Worm (Caenorhabditis elegans) whole organism, L1 larva: ENCODE measurements around the gene ddx-46.

Experiments used
- nhr-71 ChIP-seq: sonication (generic microtip); optimal IDR thresholded peaks from 2 replicates; lab custom pipeline; 2016; ENCODE audit warnings: mild to moderate bottlenecking, missing genetic modification characterization, moderate library complexity, missing compliant biosample characterization
- unc-130 ChIP-seq: fragments of 150-350 bp; optimal IDR thresholded peaks from 2 replicates; lab custom pipeline; 2017; ENCODE audit warnings: missing biosample characterization, missing genetic modification characterization, inconsistent platforms
- unc-62 ChIP-seq: fragments of 150-350 bp; optimal IDR thresholded peaks from 2 replicates; lab custom pipeline; 2014; ENCODE audit warnings: missing biosample characterization, missing genetic modification reagents, missing genetic modification characterization

DNA sequence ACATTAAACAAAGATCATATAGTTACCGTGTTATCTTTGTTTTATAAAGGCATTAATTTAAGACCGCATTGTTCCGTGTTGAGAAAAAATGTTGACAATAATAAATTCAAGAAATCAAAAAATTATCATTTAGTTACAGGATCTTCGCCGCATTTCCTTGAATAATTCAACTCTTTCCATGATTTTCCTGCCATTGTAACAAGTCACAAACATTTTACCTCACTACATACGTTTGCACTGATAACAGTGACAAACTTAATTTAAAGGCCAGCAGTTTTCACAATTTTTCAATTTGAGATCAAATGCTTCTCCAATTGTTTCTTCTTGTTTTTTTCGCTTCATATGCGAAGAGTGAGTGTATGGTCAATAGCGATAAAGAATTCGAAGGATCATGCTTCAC is 48.4 kb downstream of the ddx-46 start, which contains the start of gene clec-169:
- TF ChIP-seq unc-62 (GFP tag; lab: Kevin White, UChicago) (no peak), unc-130 (tag; lab: Kevin White, UChicago) (no peak), nhr-71 (tag; lab: Kevin White, UChicago) (no peak)
